Worm (Caenorhabditis elegans) whole organism, young adult: Measurements from ENCODE around the gene F18E3.13.

Experiments
- F10E7.11 ChIP-seq: sonication (generic microtip); optimal IDR thresholded peaks from 2 replicates; lab custom pipeline; 2017; ENCODE audit warnings: mild to moderate bottlenecking, missing genetic modification characterization, moderate library complexity, missing compliant biosample characterization
- F23B12.7 ChIP-seq: sonication (generic microtip); optimal IDR thresholded peaks from 2 replicates; lab custom pipeline; 2017; ENCODE audit warnings: missing genetic modification characterization, mild to moderate bottlenecking, missing compliant biosample characterization, antibody characterized with exemption, moderate library complexity; ENCODE audit not compliant: insufficient read depth
- F33H1.4 ChIP-seq: fragments of 200-800 bp; sonication (Bioruptor generic); IDR thresholded peaks from 2 replicates; pipeline ENCODE4 v1.3.6; 2022; ENCODE audit warnings: missing genetic modification reagents, missing genetic modification characterization, missing compliant biosample characterization
- F55B11.4 ChIP-seq: sonication (generic microtip); optimal IDR thresholded peaks from 2 replicates; lab custom pipeline; 2016; ENCODE audit warnings: missing compliant biosample characterization, missing genetic modification characterization, borderline replicate concordance; ENCODE audit not compliant: insufficient read depth
- F57A8.1 ChIP-seq: fragments of 200-800 bp; sonication (Bioruptor generic); optimal IDR thresholded peaks from 2 replicates; lab custom pipeline; 2018; ENCODE audit warnings: mild to moderate bottlenecking, missing genetic modification characterization, moderate library complexity, missing compliant biosample characterization
- K11D2.4 ChIP-seq: fragments of 200-800 bp; sonication (Bioruptor generic); IDR thresholded peaks from 2 replicates; pipeline ENCODE4 v1.3.6; 2022; ENCODE audit warnings: missing genetic modification reagents, missing genetic modification characterization, missing compliant biosample characterization
- K12H6.12 ChIP-seq: fragments of 200-800 bp; sonication (Bioruptor generic); optimal IDR thresholded peaks from 2 replicates; lab custom pipeline; 2018; ENCODE audit warnings: mild to moderate bottlenecking, missing genetic modification characterization, missing compliant biosample characterization
- T07F8.4 ChIP-seq: sonication (generic microtip); optimal IDR thresholded peaks from 2 replicates; lab custom pipeline; 2016; ENCODE audit warnings: mild to moderate bottlenecking, missing genetic modification characterization, moderate library complexity, missing compliant biosample characterization
- Y53F4B.3 ChIP-seq: fragments of 200-800 bp; sonication (Bioruptor generic); IDR thresholded peaks from 2 replicates; pipeline ENCODE4 v1.3.6; 2022; ENCODE audit warnings: missing genetic modification reagents, missing genetic modification characterization, missing compliant biosample characterization
- Y53G8AR.9 ChIP-seq: fragments of 200-800 bp; sonication (Bioruptor generic); conservative IDR thresholded peaks from 2 replicates; pipeline ENCODE4 v1.3.6; 2022; ENCODE audit warnings: missing genetic modification reagents, missing genetic modification characterization, missing compliant biosample characterization
- Y56A3A.18 ChIP-seq: fragments of 200-800 bp; sonication (Bioruptor generic); IDR thresholded peaks from 2 replicates; pipeline ENCODE4 v1.3.6; 2022; ENCODE audit warnings: missing genetic modification reagents, missing genetic modification characterization, missing compliant biosample characterization
- aptf-3 ChIP-seq: fragments of 200-800 bp; sonication (Bioruptor generic); IDR thresholded peaks from 2 replicates; pipeline ENCODE4 v1.3.6; 2022; ENCODE audit warnings: missing genetic modification characterization, missing compliant biosample characterization
- atf-7 ChIP-seq: sonication (generic microtip); optimal IDR thresholded peaks from 2 replicates; lab custom pipeline; 2017; ENCODE audit warnings: mild to moderate bottlenecking, missing genetic modification characterization, missing compliant biosample characterization
- bed-1 ChIP-seq: fragments of 200-800 bp; sonication (Bioruptor generic); IDR thresholded peaks from 2 replicates; pipeline ENCODE4 v1.3.6; 2022; ENCODE audit warnings: missing genetic modification reagents, missing genetic modification characterization, missing compliant biosample characterization
- bed-2 ChIP-seq: fragments of 200-800 bp; sonication (Bioruptor generic); IDR thresholded peaks from 2 replicates; pipeline ENCODE4 v1.3.6; 2022; ENCODE audit warnings: missing genetic modification reagents, missing genetic modification characterization, missing compliant biosample characterization
- ceh-79 ChIP-seq: sonication (generic microtip); optimal IDR thresholded peaks from 2 replicates; lab custom pipeline; 2017; ENCODE audit warnings: mild to moderate bottlenecking, missing genetic modification characterization, missing compliant biosample characterization
- ceh-91 ChIP-seq: fragments of 200-800 bp; sonication (Bioruptor generic); IDR thresholded peaks from 2 replicates; pipeline ENCODE4 v1.3.6; 2022; ENCODE audit warnings: missing genetic modification reagents, missing genetic modification characterization, missing compliant biosample characterization
- efl-1 ChIP-seq: fragments of 150-350 bp; optimal IDR thresholded peaks from 2 replicates; lab custom pipeline; 2014; ENCODE audit warnings: missing biosample characterization, missing genetic modification reagents, missing genetic modification characterization
- egl-18 ChIP-seq: fragments of 200-800 bp; sonication (Bioruptor generic); IDR thresholded peaks from 2 replicates; pipeline ENCODE4 v1.3.6; 2022; ENCODE audit warnings: missing genetic modification reagents, missing genetic modification characterization, missing compliant biosample characterization
- egl-44 ChIP-seq: fragments of 200-800 bp; sonication (Bioruptor generic); IDR thresholded peaks from 2 replicates; pipeline ENCODE4 v1.3.6; 2022; ENCODE audit warnings: missing genetic modification reagents, missing genetic modification characterization, missing compliant biosample characterization
- gei-17 ChIP-seq: fragments of 200-800 bp; sonication (Bioruptor generic); optimal IDR thresholded peaks from 2 replicates; lab custom pipeline; 2018; ENCODE audit warnings: mild to moderate bottlenecking, missing genetic modification characterization, missing compliant biosample characterization
- hlh-26 ChIP-seq: fragments of 200-800 bp; sonication (Bioruptor generic); conservative IDR thresholded peaks from 2 replicates; pipeline ENCODE4 v1.3.6; 2022; ENCODE audit warnings: missing genetic modification reagents, missing genetic modification characterization, missing compliant biosample characterization
- let-526 ChIP-seq: fragments of 200-800 bp; sonication (Bioruptor generic); IDR thresholded peaks from 2 replicates; pipeline ENCODE4 v1.3.6; 2022; ENCODE audit warnings: missing genetic modification reagents, missing genetic modification characterization, missing compliant biosample characterization
- let-607 ChIP-seq, 2 experiments: fragments of 200-800 bp in 1 of 2; sonication (Bioruptor generic) in 1 of 2; sonication (generic microtip) in 1 of 2; optimal IDR thresholded peaks; 2 replicates each; lab custom pipeline; 2016 to 2018; ENCODE audit warnings: mild to moderate bottlenecking in 2 of 2, missing compliant biosample characterization in 2 of 2, missing genetic modification characterization in 2 of 2, moderate library complexity in 2 of 2, missing genotype in 1 of 2
- lin-26 ChIP-seq: fragments of 200-800 bp; sonication (Bioruptor generic); IDR thresholded peaks from 2 replicates; pipeline ENCODE4 v1.3.6; 2022; ENCODE audit warnings: missing genetic modification reagents, missing genetic modification characterization, missing compliant biosample characterization
- lin-35 ChIP-seq, 3 experiments: fragments of 150-350 bp in 2 of 3; sonication (generic microtip) in 1 of 3; optimal IDR thresholded peaks; 2 replicates each; lab custom pipeline; 2014 to 2018; ENCODE audit warnings: missing biosample characterization in 3 of 3, missing genetic modification characterization in 3 of 3, missing genetic modification reagents in 3 of 3
- lir-1 ChIP-seq: fragments of 200-800 bp; sonication (Bioruptor generic); conservative IDR thresholded peaks from 2 replicates; pipeline ENCODE4 v1.3.6; 2022; ENCODE audit warnings: missing genetic modification reagents, missing genetic modification characterization, missing compliant biosample characterization
- madf-10 ChIP-seq: sonication (generic microtip); optimal IDR thresholded peaks from 2 replicates; lab custom pipeline; 2016; ENCODE audit warnings: mild to moderate bottlenecking, missing genetic modification characterization, missing compliant biosample characterization
- madf-3 ChIP-seq: fragments of 200-800 bp; sonication (Bioruptor generic); IDR thresholded peaks from 2 replicates; pipeline ENCODE4 v1.3.6; 2022; ENCODE audit warnings: missing genetic modification reagents, missing genetic modification characterization, missing compliant biosample characterization
- mcd-1 ChIP-seq: fragments of 200-800 bp; sonication (Bioruptor generic); IDR thresholded peaks from 2 replicates; pipeline ENCODE4 v1.3.6; 2022; ENCODE audit warnings: missing genetic modification reagents, missing genetic modification characterization, missing compliant biosample characterization
- mxl-1 ChIP-seq: sonication (generic microtip); optimal IDR thresholded peaks from 2 replicates; lab custom pipeline; 2016; ENCODE audit warnings: missing genetic modification characterization, missing compliant biosample characterization
- nfyb-1 ChIP-seq: fragments of 200-800 bp; sonication (Bioruptor generic); IDR thresholded peaks from 2 replicates; pipeline ENCODE4 v1.3.6; 2022; ENCODE audit warnings: missing genetic modification reagents, missing genetic modification characterization, missing compliant biosample characterization
- nhr-120 ChIP-seq: fragments of 200-800 bp; sonication (Bioruptor generic); IDR thresholded peaks from 2 replicates; pipeline ENCODE4 v1.3.6; 2022; ENCODE audit warnings: missing genetic modification characterization, missing compliant biosample characterization
- nhr-179 ChIP-seq: sonication (generic microtip); optimal IDR thresholded peaks from 2 replicates; lab custom pipeline; 2016; ENCODE audit warnings: mild to moderate bottlenecking, missing genetic modification characterization, missing compliant biosample characterization
- nhr-90 ChIP-seq: sonication (generic microtip); optimal IDR thresholded peaks from 2 replicates; lab custom pipeline; 2016; ENCODE audit warnings: missing genotype, mild to moderate bottlenecking, missing genetic modification characterization, missing compliant biosample characterization
- pha-4 ChIP-seq: fragments of 150-350 bp; sonication (generic microtip); optimal IDR thresholded peaks from 2 replicates; lab custom pipeline; 2014; ENCODE audit warnings: missing biosample characterization, missing genetic modification reagents, missing genetic modification characterization
- rcor-1 ChIP-seq: fragments of 200-800 bp; sonication (Bioruptor generic); IDR thresholded peaks from 2 replicates; pipeline ENCODE4 v1.3.6; 2022; ENCODE audit warnings: missing genetic modification reagents, missing genetic modification characterization, missing compliant biosample characterization
- rec-8 ChIP-seq, 2 experiments: sonication (generic microtip); optimal IDR thresholded peaks; 2 replicates each; lab custom pipeline; 2016; ENCODE audit warnings: mild to moderate bottlenecking in 2 of 2, missing genetic modification characterization in 2 of 2, missing genetic modification reagents in 2 of 2, missing genotype in 2 of 2, missing biosample characterization in 1 of 2, missing compliant biosample characterization in 1 of 2, moderate library complexity in 1 of 2
- sdz-38 ChIP-seq: sonication (generic microtip); optimal IDR thresholded peaks from 2 replicates; lab custom pipeline; 2016; ENCODE audit warnings: missing genotype, missing genetic modification characterization, missing compliant biosample characterization
- snpc-3.4 ChIP-seq: sonication (generic microtip); optimal IDR thresholded peaks from 2 replicates; lab custom pipeline; 2017; ENCODE audit warnings: missing genetic modification characterization, mild to moderate bottlenecking, missing compliant biosample characterization, antibody characterized with exemption, moderate library complexity, missing genotype, missing genetic modification reagents
- snpc-4 ChIP-seq, 5 experiments: fragments of 150-350 bp in 1 of 5; sonication (generic microtip) in 4 of 5; optimal IDR thresholded peaks; 2 replicates each; lab custom pipeline; 2014 to 2018; ENCODE audit warnings: missing genetic modification characterization in 5 of 5, missing biosample characterization in 3 of 5, antibody characterized with exemption in 2 of 5, mild to moderate bottlenecking in 2 of 5, missing compliant biosample characterization in 2 of 5, missing genotype in 2 of 5, moderate library complexity in 2 of 5, missing genetic modification reagents in 1 of 5
- tbp1 ChIP-seq: fragments of 200-800 bp; sonication (Bioruptor generic); optimal IDR thresholded peaks from 2 replicates; lab custom pipeline; 2018; ENCODE audit warnings: mild to moderate bottlenecking, missing genetic modification characterization, missing compliant biosample characterization
- unc-130 ChIP-seq: sonication (generic microtip); optimal IDR thresholded peaks from 2 replicates; lab custom pipeline; 2016; ENCODE audit warnings: missing genetic modification reagents, missing genetic modification characterization, missing compliant biosample characterization
- unc-62 ChIP-seq: fragments of 150-350 bp; optimal IDR thresholded peaks from 2 replicates; lab custom pipeline; 2014; ENCODE audit warnings: missing biosample characterization, missing genetic modification reagents, missing genetic modification characterization
- zfh-2 ChIP-seq: fragments of 200-800 bp; sonication (Bioruptor generic); conservative IDR thresholded peaks from 2 replicates; pipeline ENCODE4 v1.3.6; 2022; ENCODE audit warnings: missing genetic modification reagents, missing genetic modification characterization, missing compliant biosample characterization
- zim-3 ChIP-seq: sonication (generic microtip); optimal IDR thresholded peaks from 2 replicates; lab custom pipeline; 2017; ENCODE audit warnings: mild to moderate bottlenecking, missing genetic modification characterization, moderate library complexity, missing compliant biosample characterization
- ztf-18 ChIP-seq: sonication (generic microtip); optimal IDR thresholded peaks from 2 replicates; lab custom pipeline; 2016; ENCODE audit warnings: missing genotype, mild to moderate bottlenecking, missing genetic modification characterization, missing compliant biosample characterization
- ztf-25 ChIP-seq: fragments of 200-800 bp; sonication (Bioruptor generic); IDR thresholded peaks from 2 replicates; pipeline ENCODE4 v1.3.6; 2022; ENCODE audit warnings: missing genetic modification reagents, missing genetic modification characterization, missing compliant biosample characterization

Gene F18E3.13

ce11 chrV:7465509-7465908 is 49.5 kb downstream of the F18E3.13 start, which contains the start of gene F25E5.1 (continued):
- TF ChIP-seq zfh-2 (no peak), bed-2 (GFP tag; lab: Robert Waterston, UW) (0 out of 2 replicates have a peak, but pooled peaks have one; percentile 67), snpc-4 (GFP tag; optimal IDR thresholded peaks at IDR 0.05; lab: Kevin White, UChicago) (no peak), snpc-4 (tag; optimal IDR thresholded peaks at IDR 0.05; lab: Kevin White, UChicago) (peak in 1 of 4 experiments; percentile 43), madf-10 (tag; lab: Kevin White, UChicago) (no peak), F33H1.4 (GFP tag; lab: Robert Waterston, UW) (no peak), zim-3 (no peak), F55B11.4 (tag; lab: Kevin White, UChicago) (no peak), efl-1 (GFP tag; lab: Kevin White, UChicago) (peak; percentile 67), F10E7.11 (tag; lab: Kevin White, UChicago) (no peak), mxl-1 (tag; lab: Kevin White, UChicago) (no peak), T07F8.4 (no peak), ceh-79 (no peak), madf-3 (no peak), ceh-91 (GFP tag; lab: Robert Waterston, UW) (no peak), Y53F4B.3 (GFP tag; lab: Robert Waterston, UW) (no peak), bed-1 (GFP tag; lab: Robert Waterston, UW) (no peak), F57A8.1 (GFP tag; lab: Kevin White, UChicago) (no peak), pha-4 (no peak), hlh-26 (GFP tag; lab: Robert Waterston, UW) (no peak), gei-17 (no peak), Y53G8AR.9 (GFP tag; lab: Robert Waterston, UW) (no peak), rec-8 (tag; optimal IDR thresholded peaks at IDR 0.05; lab: Kevin White, UChicago) (no peak), ztf-18 (tag; lab: Kevin White, UChicago) (peak; percentile 49), let-607 (tag; optimal IDR thresholded peaks at IDR 0.05; lab: Kevin White, UChicago) (no peak), atf-7 (tag; lab: Kevin White, UChicago) (no peak), nhr-120 (GFP tag; lab: Robert Waterston, UW) (no peak), egl-44 (GFP tag; lab: Robert Waterston, UW) (no peak), nhr-90 (tag; lab: Kevin White, UChicago) (no peak), nfyb-1 (GFP tag; lab: Robert Waterston, UW) (no peak), F23B12.7 (tag; lab: Kevin White, UChicago) (no peak), lir-1 (GFP tag; lab: Robert Waterston, UW) (no peak), unc-62 (no peak), snpc-3.4 (tag; lab: Kevin White, UChicago) (no peak), rcor-1 (GFP tag; lab: Robert Waterston, UW) (0 out of 2 replicates have a peak, but pooled peaks have one; percentile 32), nhr-179 (no peak), sdz-38 (tag; lab: Kevin White, UChicago) (no peak), lin-26 (GFP tag; lab: Robert Waterston, UW) (no peak), egl-18 (no peak), aptf-3 (GFP tag; lab: Robert Waterston, UW) (no peak), let-526 (GFP tag; lab: Robert Waterston, UW) (no peak), Y56A3A.18 (GFP tag; lab: Robert Waterston, UW) (no peak), tbp1 (GFP tag; lab: Kevin White, UChicago) (no peak), lin-35 (GFP tag; optimal IDR thresholded peaks at IDR 0.05; lab: Kevin White, UChicago) (no peak), K12H6.12 (tag; lab: Kevin White, UChicago) (peak; percentile 10), ztf-25 (GFP tag; lab: Robert Waterston, UW) (no peak), unc-130 (GFP tag; lab: Kevin White, UChicago) (no peak), K11D2.4 (no peak), mcd-1 (GFP tag; lab: Robert Waterston, UW) (no peak)
